Worm (Caenorhabditis elegans) whole organism, L4 larva: Measurements from ENCODE around the gene tsen-34.

Experiments
- F10B5.3 ChIP-seq: sonication (generic microtip); optimal IDR thresholded peaks from 2 replicates; lab custom pipeline; 2016; ENCODE audit warnings: mild to moderate bottlenecking, missing genetic modification characterization, missing compliant biosample characterization
- F37D6.2 ChIP-seq: sonication (generic microtip); optimal IDR thresholded peaks from 2 replicates; lab custom pipeline; 2016; ENCODE audit warnings: mild to moderate bottlenecking, missing genetic modification characterization, missing compliant biosample characterization
- Y5F2A.4 ChIP-seq: fragments of 200-800 bp; sonication (Bioruptor generic); optimal IDR thresholded peaks from 2 replicates; lab custom pipeline; 2018; ENCODE audit warnings: mild to moderate bottlenecking, missing genetic modification characterization, missing compliant biosample characterization
- Y75B8A.6 ChIP-seq: fragments of 200-800 bp; sonication (Bioruptor generic); IDR thresholded peaks from 2 replicates; pipeline ENCODE4 v1.3.6; 2022; ENCODE audit warnings: missing genetic modification reagents, missing genetic modification characterization, missing compliant biosample characterization
- ZK337.2 ChIP-seq: fragments of 200-800 bp; sonication (Bioruptor generic); IDR thresholded peaks from 2 replicates; pipeline ENCODE4 v1.3.6; 2022; ENCODE audit warnings: missing genetic modification reagents, missing genetic modification characterization, missing compliant biosample characterization
- ama-1 ChIP-seq: fragments of 150-350 bp; optimal IDR thresholded peaks from 2 replicates; lab custom pipeline; 2014; ENCODE audit warnings: inconsistent platforms, mixed read lengths
- attf-4 ChIP-seq: sonication (generic microtip); optimal IDR thresholded peaks from 3 replicates; lab custom pipeline; 2017; ENCODE audit warnings: missing biosample characterization, missing genetic modification characterization
- ceh-28 ChIP-seq: fragments of 150-350 bp; optimal IDR thresholded peaks from 2 replicates; lab custom pipeline; 2014; ENCODE audit warnings: missing biosample characterization, missing genetic modification reagents, missing genetic modification characterization
- cey-2 ChIP-seq: sonication (generic microtip); optimal IDR thresholded peaks from 3 replicates; lab custom pipeline; 2017; ENCODE audit warnings: missing genetic modification characterization, mild to moderate bottlenecking, missing compliant biosample characterization, antibody characterized with exemption, borderline replicate concordance; ENCODE audit not compliant: insufficient read depth
- daf-8 ChIP-seq: fragments of 200-800 bp; sonication (Bioruptor generic); IDR thresholded peaks from 2 replicates; pipeline ENCODE4 v1.3.6; 2022; ENCODE audit warnings: missing genetic modification characterization, missing compliant biosample characterization
- dmd-6 ChIP-seq: fragments of 200-800 bp; sonication (Bioruptor generic); IDR thresholded peaks from 2 replicates; pipeline ENCODE4 v1.3.6; 2022; ENCODE audit warnings: missing genetic modification reagents, missing genetic modification characterization, missing compliant biosample characterization
- dmd-8 ChIP-seq: fragments of 200-800 bp; sonication (Bioruptor generic); IDR thresholded peaks from 2 replicates; pipeline ENCODE4 v1.3.6; 2022; ENCODE audit warnings: missing genetic modification characterization, missing compliant biosample characterization
- dmd-9 ChIP-seq: fragments of 200-800 bp; sonication (Bioruptor generic); IDR thresholded peaks from 2 replicates; pipeline ENCODE4 v1.3.6; 2022; ENCODE audit warnings: missing genetic modification reagents, missing genetic modification characterization, missing compliant biosample characterization
- fkh-10 ChIP-seq: fragments of 150-350 bp; optimal IDR thresholded peaks from 2 replicates; lab custom pipeline; 2014; ENCODE audit warnings: missing biosample characterization, missing genetic modification reagents, missing genetic modification characterization
- hlh-11 ChIP-seq: fragments of 200-800 bp; sonication (Bioruptor generic); optimal IDR thresholded peaks from 2 replicates; lab custom pipeline; 2018; ENCODE audit warnings: mild to moderate bottlenecking, missing genetic modification characterization, missing compliant biosample characterization
- hlh-30 ChIP-seq: sonication (generic microtip); optimal IDR thresholded peaks from 2 replicates; lab custom pipeline; 2017; ENCODE audit warnings: antibody characterized with exemption, mild to moderate bottlenecking, missing genetic modification characterization, missing compliant biosample characterization; ENCODE audit not compliant: insufficient read depth
- lin-15B ChIP-seq: fragments of 150-350 bp; sonication (generic microtip); optimal IDR thresholded peaks from 3 replicates; lab custom pipeline; 2014; ENCODE audit warnings: missing biosample characterization, missing genetic modification characterization
- lin-29 ChIP-seq: fragments of 200-800 bp; sonication (Bioruptor generic); IDR thresholded peaks from 2 replicates; pipeline ENCODE4 v1.3.6; 2022; ENCODE audit warnings: missing genetic modification reagents, missing genetic modification characterization, missing compliant biosample characterization
- lin-39 ChIP-seq: fragments of 150-350 bp; optimal IDR thresholded peaks from 2 replicates; lab custom pipeline; 2014; ENCODE audit warnings: missing biosample characterization, missing genetic modification reagents, missing genetic modification characterization
- mep-1 ChIP-seq: fragments of 150-350 bp; sonication (generic microtip); optimal IDR thresholded peaks from 3 replicates; lab custom pipeline; 2014; ENCODE audit warnings: missing biosample characterization, missing genetic modification characterization
- mes-2 ChIP-seq: sonication (generic microtip); optimal IDR thresholded peaks from 2 replicates; lab custom pipeline; 2016; ENCODE audit warnings: missing genotype, mild to moderate bottlenecking, missing genetic modification characterization, missing compliant biosample characterization; ENCODE audit not compliant: poor library complexity, severe bottlenecking
- mxl-3 ChIP-seq: fragments of 200-800 bp; sonication (Bioruptor generic); optimal IDR thresholded peaks from 2 replicates; lab custom pipeline; 2018; ENCODE audit warnings: mild to moderate bottlenecking, missing genetic modification characterization, missing compliant biosample characterization
- nhr-10 ChIP-seq: fragments of 150-350 bp; optimal IDR thresholded peaks from 2 replicates; lab custom pipeline; 2014; ENCODE audit warnings: missing biosample characterization, missing genetic modification characterization
- nhr-111 ChIP-seq: fragments of 200-800 bp; sonication (Bioruptor generic); optimal IDR thresholded peaks from 2 replicates; lab custom pipeline; 2018; ENCODE audit warnings: mild to moderate bottlenecking, missing genetic modification characterization, missing compliant biosample characterization
- nhr-28 ChIP-seq: fragments of 150-350 bp; optimal IDR thresholded peaks from 2 replicates; lab custom pipeline; 2014; ENCODE audit warnings: missing biosample characterization, missing genetic modification characterization
- nhr-77 ChIP-seq: fragments of 150-350 bp; optimal IDR thresholded peaks from 2 replicates; lab custom pipeline; 2014; ENCODE audit warnings: missing biosample characterization, missing genetic modification characterization
- pqm-1 ChIP-seq: sonication (generic microtip); optimal IDR thresholded peaks from 2 replicates; lab custom pipeline; 2017; ENCODE audit warnings: missing biosample characterization, missing genetic modification characterization
- saeg-2 ChIP-seq: fragments of 200-800 bp; sonication (Bioruptor generic); IDR thresholded peaks from 2 replicates; pipeline ENCODE4 v1.3.6; 2022; ENCODE audit warnings: missing genetic modification reagents, missing genetic modification characterization, missing compliant biosample characterization
- sdz-12 ChIP-seq: fragments of 200-800 bp; sonication (Bioruptor generic); optimal IDR thresholded peaks from 2 replicates; lab custom pipeline; 2018; ENCODE audit warnings: mild to moderate bottlenecking, missing genetic modification characterization, missing compliant biosample characterization
- set-16 ChIP-seq: fragments of 200-800 bp; sonication (Bioruptor generic); IDR thresholded peaks from 2 replicates; pipeline ENCODE4 v1.3.6; 2022; ENCODE audit warnings: missing genetic modification reagents, missing genetic modification characterization, missing compliant biosample characterization
- snpc-1.2 ChIP-seq: fragments of 200-800 bp; sonication (Bioruptor generic); IDR thresholded peaks from 2 replicates; pipeline ENCODE4 v1.3.6; 2022; ENCODE audit warnings: missing genetic modification reagents, missing genetic modification characterization, missing compliant biosample characterization
- snpc-4 ChIP-seq: fragments of 150-350 bp; optimal IDR thresholded peaks from 2 replicates; lab custom pipeline; 2014; ENCODE audit warnings: missing biosample characterization, missing genetic modification characterization
- spr-3 ChIP-seq: fragments of 200-800 bp; sonication (Bioruptor generic); optimal IDR thresholded peaks from 2 replicates; lab custom pipeline; 2018; ENCODE audit warnings: mild to moderate bottlenecking, missing genetic modification characterization, missing compliant biosample characterization
- tag-97 ChIP-seq: fragments of 200-800 bp; sonication (Bioruptor generic); IDR thresholded peaks from 2 replicates; pipeline ENCODE4 v1.3.6; 2022; ENCODE audit warnings: missing genetic modification characterization, missing compliant biosample characterization
- vab-7 ChIP-seq: fragments of 200-800 bp; sonication (Bioruptor generic); IDR thresholded peaks from 2 replicates; pipeline ENCODE4 v1.3.6; 2022; ENCODE audit warnings: missing genetic modification reagents, missing genetic modification characterization, missing compliant biosample characterization
- zfp-2 ChIP-seq: sonication (generic microtip); optimal IDR thresholded peaks from 2 replicates; lab custom pipeline; 2016; ENCODE audit warnings: mild to moderate bottlenecking, missing genetic modification characterization, missing compliant biosample characterization
- zfp-3 ChIP-seq: fragments of 200-800 bp; sonication (Bioruptor generic); conservative IDR thresholded peaks from 2 replicates; pipeline ENCODE4 v1.3.6; 2022; ENCODE audit warnings: missing genetic modification reagents, missing genetic modification characterization, missing compliant biosample characterization
- zip-11 ChIP-seq: fragments of 200-800 bp; sonication (Bioruptor generic); IDR thresholded peaks from 2 replicates; pipeline ENCODE4 v1.3.6; 2022; ENCODE audit warnings: missing genetic modification characterization, missing compliant biosample characterization
- ztf-11 ChIP-seq: fragments of 150-350 bp; optimal IDR thresholded peaks from 2 replicates; lab custom pipeline; 2014; ENCODE audit warnings: missing biosample characterization, missing genetic modification characterization
- ztf-7 ChIP-seq: fragments of 150-350 bp; optimal IDR thresholded peaks from 2 replicates; lab custom pipeline; 2014; ENCODE audit warnings: missing biosample characterization, missing genetic modification characterization

Gene tsen-34

DNA sequence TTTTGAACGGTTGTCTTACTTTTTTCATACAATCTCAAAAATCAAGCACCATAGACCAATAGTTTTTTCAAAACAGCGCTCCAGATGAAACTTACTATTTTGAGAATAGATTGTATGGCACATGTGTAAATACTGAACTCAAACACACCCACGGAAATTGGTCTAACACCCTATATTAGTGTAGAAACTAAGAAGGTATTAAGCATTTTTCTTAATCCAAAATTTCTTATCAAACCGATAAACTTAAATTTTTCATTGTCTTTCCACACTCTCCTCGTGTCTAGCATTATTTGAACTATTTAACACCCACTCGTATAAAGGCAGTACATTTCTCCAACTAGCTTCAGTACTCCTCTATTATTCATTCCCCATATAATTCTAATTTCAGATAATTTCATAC is 28.1 kb upstream of the tsen-34 start:
- TF ChIP-seq dmd-8 (no peak), set-16 (GFP tag; lab: Robert Waterston, UW) (no peak), spr-3 (GFP tag; lab: Kevin White, UChicago) (no peak), nhr-10 (tag; lab: Kevin White, UChicago) (no peak), pqm-1 (tag; lab: Kevin White, UChicago) (peak; percentile 27), attf-4 (tag; lab: Kevin White, UChicago) (no peak), dmd-6 (GFP tag; lab: Robert Waterston, UW) (peak; percentile 16; the same call in 1 of the 2 replicates)
- TF ChIP-seq, all 104 proteins: peak for 2

DNA sequence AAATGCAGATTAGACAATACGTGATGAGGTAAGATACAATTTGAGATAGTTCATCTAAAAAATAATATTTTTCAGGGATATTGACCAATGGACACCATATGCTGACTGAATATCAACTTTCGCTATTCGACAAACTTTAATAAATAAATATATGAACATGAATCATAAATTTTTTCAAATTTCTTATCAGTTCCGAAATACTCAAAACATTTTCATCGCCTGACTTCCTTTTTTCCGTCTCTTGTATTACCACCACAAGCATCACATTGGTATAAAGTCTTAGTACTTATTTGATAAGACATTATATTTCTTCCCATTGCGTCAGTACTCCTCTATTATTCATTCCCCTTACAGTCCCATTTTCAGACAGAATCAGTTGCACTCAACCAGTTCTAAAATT is 26.1 kb upstream of the tsen-34 start, which contains the start of the genes K08D10.10 and R07C12.1:
Gene K08D10.10 (plus strand): TSS at position 93 of the 400 bp plus-strand sequence.
Gene R07C12.1 (plus strand): TSS at position 314 of the 400 bp plus-strand sequence.
- no peak for TF ChIP-seq F37D6.2 (tag; lab: Kevin White, UChicago)
- TF ChIP-seq zfp-3: no peak
- peak; percentile 1 for TF ChIP-seq hlh-11 (tag; lab: Kevin White, UChicago)
- peak; percentile 6 for TF ChIP-seq pqm-1 (tag; lab: Kevin White, UChicago)
- no peak for TF ChIP-seq Y5F2A.4 (GFP tag; lab: Kevin White, UChicago)
- TF ChIP-seq mxl-3 (GFP tag; lab: Kevin White, UChicago): no peak
- TF ChIP-seq ZK337.2: no peak
- no peak for TF ChIP-seq nhr-10 (tag; lab: Kevin White, UChicago)
- TF ChIP-seq sdz-12 (GFP tag; lab: Kevin White, UChicago): no peak
- peak; percentile 14 for TF ChIP-seq nhr-28 (tag; lab: Kevin White, UChicago)
- TF ChIP-seq F10B5.3 (tag; lab: Kevin White, UChicago): no peak
- TF ChIP-seq, all 104 proteins: peak for 3

DNA sequence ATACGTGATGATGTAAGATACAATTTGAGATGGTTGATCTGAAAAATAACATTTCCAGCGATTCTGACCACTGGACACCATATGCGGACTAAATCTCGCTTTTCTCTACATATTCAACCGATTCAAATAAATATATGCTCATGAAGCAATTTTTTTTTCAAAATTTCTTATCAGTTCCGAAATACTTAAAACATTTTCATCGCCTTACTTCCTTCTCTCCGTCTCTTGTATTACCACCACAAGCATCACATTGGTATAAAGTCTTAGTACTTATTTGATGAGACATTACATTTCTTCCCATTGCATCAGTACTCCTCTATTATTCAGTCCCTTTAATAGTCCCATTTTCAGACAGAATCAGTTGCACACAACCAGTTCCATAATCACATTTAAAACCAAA is 23.6 kb upstream of the tsen-34 start, which contains the start of gene K08D10.14:
Gene K08D10.14 (plus strand): TSS at position 301 of the 400 bp plus-strand sequence.
- no peak for TF ChIP-seq nhr-77 (tag; lab: Kevin White, UChicago)
- TF ChIP-seq tag-97 (GFP tag; lab: Robert Waterston, UW): no peak
- no peak for TF ChIP-seq ceh-28
- no peak for TF ChIP-seq pqm-1 (tag; lab: Kevin White, UChicago)
- no peak for TF ChIP-seq ztf-11 (tag; lab: Kevin White, UChicago)
- no peak for TF ChIP-seq zip-11 (GFP tag; lab: Robert Waterston, UW)
- TF ChIP-seq Y75B8A.6 (GFP tag; lab: Robert Waterston, UW): no peak
- no peak for TF ChIP-seq mep-1 (tag; lab: Kevin White, UChicago)
- TF ChIP-seq saeg-2 (GFP tag; lab: Robert Waterston, UW): no peak
- no peak for TF ChIP-seq nhr-28 (tag; lab: Kevin White, UChicago)
- TF ChIP-seq zfp-2 (tag; lab: Kevin White, UChicago): no peak
- TF ChIP-seq set-16 (GFP tag; lab: Robert Waterston, UW): no peak
- TF ChIP-seq lin-15B (tag; lab: Kevin White, UChicago): no peak
- TF ChIP-seq lin-39 (tag; lab: Kevin White, UChicago): no peak
- TF ChIP-seq fkh-10 (GFP tag; lab: Kevin White, UChicago): no peak
- no peak for TF ChIP-seq snpc-4 (tag; lab: Kevin White, UChicago)
- TF ChIP-seq mxl-3 (GFP tag; lab: Kevin White, UChicago): no peak
- no peak for TF ChIP-seq hlh-30 (tag; lab: Kevin White, UChicago)
- TF ChIP-seq dmd-9: no peak
- no peak for TF ChIP-seq mes-2 (tag; lab: Kevin White, UChicago)

DNA sequence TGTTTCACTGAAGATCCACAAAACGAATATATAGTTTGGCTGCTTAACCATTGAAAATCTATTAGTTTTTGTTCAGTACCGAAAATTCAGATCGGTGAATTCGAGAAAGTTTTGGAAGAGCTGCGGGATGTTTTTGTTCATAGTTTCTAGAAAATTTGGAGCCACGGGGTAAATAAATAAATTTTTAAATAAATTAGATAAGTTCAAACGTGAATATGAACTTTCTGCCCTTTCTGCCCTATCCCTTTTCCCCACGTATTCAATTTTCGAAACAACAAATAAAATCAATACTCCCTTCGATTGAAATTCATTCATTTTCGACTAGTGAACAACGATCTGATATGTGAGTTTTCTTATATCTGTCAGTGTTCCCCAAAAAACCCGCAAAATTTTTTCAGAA is 16.1 kb upstream of the tsen-34 start, which contains the start of gene scrm-5:
Gene scrm-5 (plus strand): TSS at position 301 of the 400 bp plus-strand sequence.
- TF ChIP-seq nhr-111 (GFP tag; lab: Kevin White, UChicago) (no peak), cey-2 (tag; lab: Kevin White, UChicago) (no peak), snpc-1.2 (GFP tag; lab: Robert Waterston, UW) (no peak), hlh-11 (tag; lab: Kevin White, UChicago) (no peak), snpc-4 (tag; lab: Kevin White, UChicago) (no peak), ama-1 (no peak), lin-29 (GFP tag; lab: Robert Waterston, UW) (no peak), zfp-3 (no peak), spr-3 (GFP tag; lab: Kevin White, UChicago) (no peak), ztf-7 (no peak), lin-15B (tag; lab: Kevin White, UChicago) (no peak), hlh-30 (tag; lab: Kevin White, UChicago) (no peak), set-16 (GFP tag; lab: Robert Waterston, UW) (no peak), vab-7 (no peak), daf-8 (GFP tag; lab: Robert Waterston, UW) (no peak)
